Worm (Caenorhabditis elegans) whole organism, young adult: ENCODE measurements around the gene C01G5.9.
A peak's percentile ranks its signal among the peaks of the same experiment; 100 is the strongest.

ENCODE experiments used
- B0336.3 ChIP-seq: fragments of 200-800 bp; sonication (Bioruptor generic); IDR thresholded peaks from 2 replicates; pipeline ENCODE4 v1.3.6; 2022; ENCODE audit warnings: missing genetic modification characterization, missing compliant biosample characterization
- C17E4.6 ChIP-seq: fragments of 200-800 bp; sonication (Bioruptor generic); IDR thresholded peaks from 2 replicates; pipeline ENCODE4 v1.3.6; 2022; ENCODE audit warnings: missing genetic modification reagents, missing genetic modification characterization, missing compliant biosample characterization
- F39B2.1 ChIP-seq: fragments of 200-800 bp; sonication (Bioruptor generic); IDR thresholded peaks from 2 replicates; pipeline ENCODE4 v1.3.6; 2022; ENCODE audit warnings: missing genetic modification reagents, missing genetic modification characterization, missing compliant biosample characterization
- F49E8.2 ChIP-seq: sonication (generic microtip); optimal IDR thresholded peaks from 3 replicates; lab custom pipeline; 2017; ENCODE audit warnings: missing genetic modification characterization, mild to moderate bottlenecking, missing compliant biosample characterization, antibody characterized with exemption, moderate library complexity; ENCODE audit not compliant: insufficient read depth
- F57A8.1 ChIP-seq: fragments of 200-800 bp; sonication (Bioruptor generic); optimal IDR thresholded peaks from 2 replicates; lab custom pipeline; 2018; ENCODE audit warnings: mild to moderate bottlenecking, missing genetic modification characterization, moderate library complexity, missing compliant biosample characterization
- K11D2.4 ChIP-seq: fragments of 200-800 bp; sonication (Bioruptor generic); IDR thresholded peaks from 2 replicates; pipeline ENCODE4 v1.3.6; 2022; ENCODE audit warnings: missing genetic modification reagents, missing genetic modification characterization, missing compliant biosample characterization
- Y95B8A.8 ChIP-seq: fragments of 200-800 bp; sonication (Bioruptor generic); IDR thresholded peaks from 2 replicates; pipeline ENCODE4 v1.3.6; 2022; ENCODE audit warnings: missing genetic modification reagents, missing genetic modification characterization, missing compliant biosample characterization
- ama-1 ChIP-seq, 3 experiments: fragments of 150-350 bp in 1 of 3; sonication (generic microtip) in 2 of 3; optimal IDR thresholded peaks; 2 replicates each; lab custom pipeline; 2014 to 2018; ENCODE audit warnings: missing biosample characterization in 2 of 3, missing genetic modification characterization in 2 of 3, missing genetic modification reagents in 2 of 3
- atf-7 ChIP-seq: sonication (generic microtip); optimal IDR thresholded peaks from 2 replicates; lab custom pipeline; 2017; ENCODE audit warnings: mild to moderate bottlenecking, missing genetic modification characterization, missing compliant biosample characterization
- attf-5 ChIP-seq: fragments of 200-800 bp; sonication (Bioruptor generic); optimal IDR thresholded peaks from 2 replicates; lab custom pipeline; 2018; ENCODE audit warnings: mild to moderate bottlenecking, missing genetic modification characterization, missing compliant biosample characterization
- cebp-1 ChIP-seq, 2 experiments: fragments of 200-800 bp in 1 of 2; sonication (Bioruptor generic) in 1 of 2; sonication (generic microtip) in 1 of 2; IDR thresholded peaks in 1 of 2; optimal IDR thresholded peaks in 1 of 2; 2 replicates each; pipeline versions ENCODE4 v1.3.6 to Lab custom; 2017 to 2022; ENCODE audit warnings: missing compliant biosample characterization in 2 of 2, missing genetic modification characterization in 2 of 2, mild to moderate bottlenecking in 1 of 2, missing genetic modification reagents in 1 of 2, moderate library complexity in 1 of 2
- cebp-2 ChIP-seq: fragments of 200-800 bp; sonication (Bioruptor generic); IDR thresholded peaks from 2 replicates; pipeline ENCODE4 v1.3.6; 2022; ENCODE audit warnings: missing genetic modification characterization, missing compliant biosample characterization
- ceh-91 ChIP-seq: fragments of 200-800 bp; sonication (Bioruptor generic); IDR thresholded peaks from 2 replicates; pipeline ENCODE4 v1.3.6; 2022; ENCODE audit warnings: missing genetic modification reagents, missing genetic modification characterization, missing compliant biosample characterization
- chd-7 ChIP-seq: sonication (generic microtip); optimal IDR thresholded peaks from 2 replicates; lab custom pipeline; 2016; ENCODE audit warnings: mild to moderate bottlenecking, missing genetic modification characterization, moderate library complexity, missing compliant biosample characterization
- efl-1 ChIP-seq: fragments of 150-350 bp; optimal IDR thresholded peaks from 2 replicates; lab custom pipeline; 2014; ENCODE audit warnings: missing biosample characterization, missing genetic modification reagents, missing genetic modification characterization
- egl-44 ChIP-seq: fragments of 200-800 bp; sonication (Bioruptor generic); IDR thresholded peaks from 2 replicates; pipeline ENCODE4 v1.3.6; 2022; ENCODE audit warnings: missing genetic modification reagents, missing genetic modification characterization, missing compliant biosample characterization
- egrh-3 ChIP-seq: fragments of 200-800 bp; sonication (Bioruptor generic); IDR thresholded peaks from 2 replicates; pipeline ENCODE4 v1.3.6; 2022; ENCODE audit warnings: missing genetic modification reagents, missing genetic modification characterization, missing compliant biosample characterization
- ekl-4 ChIP-seq: fragments of 200-800 bp; sonication (Bioruptor generic); IDR thresholded peaks from 2 replicates; pipeline ENCODE4 v1.3.6; 2022; ENCODE audit warnings: missing genetic modification reagents, missing genetic modification characterization, missing compliant biosample characterization
- lin-35 ChIP-seq, 3 experiments: fragments of 150-350 bp in 2 of 3; sonication (generic microtip) in 1 of 3; optimal IDR thresholded peaks; 2 replicates each; lab custom pipeline; 2014 to 2018; ENCODE audit warnings: missing biosample characterization in 3 of 3, missing genetic modification characterization in 3 of 3, missing genetic modification reagents in 3 of 3
- lin-54 ChIP-seq: fragments of 200-800 bp; sonication (Bioruptor generic); optimal IDR thresholded peaks from 2 replicates; lab custom pipeline; 2018; ENCODE audit warnings: mild to moderate bottlenecking, missing genetic modification characterization, missing compliant biosample characterization
- madf-10 ChIP-seq: sonication (generic microtip); optimal IDR thresholded peaks from 2 replicates; lab custom pipeline; 2016; ENCODE audit warnings: mild to moderate bottlenecking, missing genetic modification characterization, missing compliant biosample characterization
- madf-3 ChIP-seq: fragments of 200-800 bp; sonication (Bioruptor generic); IDR thresholded peaks from 2 replicates; pipeline ENCODE4 v1.3.6; 2022; ENCODE audit warnings: missing genetic modification reagents, missing genetic modification characterization, missing compliant biosample characterization
- madf-6 ChIP-seq: fragments of 200-800 bp; sonication (Bioruptor generic); IDR thresholded peaks from 2 replicates; pipeline ENCODE4 v1.3.6; 2022; ENCODE audit warnings: missing genetic modification reagents, missing genetic modification characterization, missing compliant biosample characterization
- mel-28 ChIP-seq: sonication (generic microtip); optimal IDR thresholded peaks from 2 replicates; lab custom pipeline; 2016; ENCODE audit warnings: borderline replicate concordance, mild to moderate bottlenecking, missing genetic modification characterization, missing compliant biosample characterization
- nfya-1 ChIP-seq: sonication (generic microtip); optimal IDR thresholded peaks from 2 replicates; lab custom pipeline; 2017; ENCODE audit warnings: antibody characterized with exemption, missing compliant biosample characterization, missing genetic modification characterization, borderline replicate concordance; ENCODE audit not compliant: insufficient read depth
- nhr-80 ChIP-seq: sonication (generic microtip); optimal IDR thresholded peaks from 2 replicates; lab custom pipeline; 2016; ENCODE audit warnings: missing genetic modification characterization, missing compliant biosample characterization
- pha-4 ChIP-seq: fragments of 150-350 bp; sonication (generic microtip); optimal IDR thresholded peaks from 2 replicates; lab custom pipeline; 2014; ENCODE audit warnings: missing biosample characterization, missing genetic modification reagents, missing genetic modification characterization
- rec-8 ChIP-seq, 2 experiments: sonication (generic microtip); optimal IDR thresholded peaks; 2 replicates each; lab custom pipeline; 2016; ENCODE audit warnings: mild to moderate bottlenecking in 2 of 2, missing genetic modification characterization in 2 of 2, missing genetic modification reagents in 2 of 2, missing genotype in 2 of 2, missing biosample characterization in 1 of 2, missing compliant biosample characterization in 1 of 2, moderate library complexity in 1 of 2
- repo-1 ChIP-seq: sonication (generic microtip); optimal IDR thresholded peaks from 2 replicates; lab custom pipeline; 2017; ENCODE audit warnings: mild to moderate bottlenecking, missing genetic modification characterization, missing compliant biosample characterization
- sea-2 ChIP-seq: fragments of 200-800 bp; sonication (Bioruptor generic); IDR thresholded peaks from 2 replicates; pipeline ENCODE4 v1.3.6; 2022; ENCODE audit warnings: missing genetic modification characterization, missing compliant biosample characterization
- snpc-4 ChIP-seq, 5 experiments: fragments of 150-350 bp in 1 of 5; sonication (generic microtip) in 4 of 5; optimal IDR thresholded peaks; 2 replicates each; lab custom pipeline; 2014 to 2018; ENCODE audit warnings: missing genetic modification characterization in 5 of 5, missing biosample characterization in 3 of 5, antibody characterized with exemption in 2 of 5, mild to moderate bottlenecking in 2 of 5, missing compliant biosample characterization in 2 of 5, missing genotype in 2 of 5, moderate library complexity in 2 of 5, missing genetic modification reagents in 1 of 5
- sptf-2 ChIP-seq: fragments of 200-800 bp; sonication (Bioruptor generic); optimal IDR thresholded peaks from 2 replicates; lab custom pipeline; 2018; ENCODE audit warnings: mild to moderate bottlenecking, missing genetic modification characterization, missing compliant biosample characterization
- tbp1 ChIP-seq: fragments of 200-800 bp; sonication (Bioruptor generic); optimal IDR thresholded peaks from 2 replicates; lab custom pipeline; 2018; ENCODE audit warnings: mild to moderate bottlenecking, missing genetic modification characterization, missing compliant biosample characterization
- zim-3 ChIP-seq: sonication (generic microtip); optimal IDR thresholded peaks from 2 replicates; lab custom pipeline; 2017; ENCODE audit warnings: mild to moderate bottlenecking, missing genetic modification characterization, moderate library complexity, missing compliant biosample characterization
- ztf-3 ChIP-seq: fragments of 200-800 bp; sonication (Bioruptor generic); optimal IDR thresholded peaks from 2 replicates; lab custom pipeline; 2018; ENCODE audit warnings: mild to moderate bottlenecking, missing genetic modification characterization, missing compliant biosample characterization

C01G5.9 gene

DNA sequence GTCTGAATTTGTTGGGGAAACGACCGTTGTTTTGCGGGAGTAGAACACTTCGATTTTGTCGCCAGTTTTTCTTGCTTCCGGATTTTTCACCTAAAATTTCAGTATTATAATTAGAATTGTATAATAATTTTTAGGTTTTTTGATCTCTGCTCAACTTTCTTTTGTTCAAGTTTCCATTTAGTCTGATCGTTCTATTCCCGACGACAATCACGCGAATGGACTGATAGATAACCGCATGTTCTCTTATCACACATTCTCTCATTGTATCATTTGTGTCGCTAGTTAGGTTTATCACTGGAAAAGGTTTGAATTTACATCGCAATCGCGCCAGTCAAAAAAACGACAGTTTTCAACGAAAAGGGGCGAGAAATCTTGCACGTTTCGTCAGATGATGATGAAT lies 35.2 kb downstream of the C01G5.9 start:
- peak; percentile 1 for TF ChIP-seq attf-5 (GFP tag; lab: Kevin White, UChicago)
- TF ChIP-seq Y95B8A.8 (GFP tag; lab: Robert Waterston, UW) = 0 out of 2 replicates have a peak, but pooled peaks have one; percentile 46
- TF ChIP-seq cebp-2 (GFP tag; lab: Robert Waterston, UW) = no peak
- TF ChIP-seq rec-8 (tag; optimal IDR thresholded peaks at IDR 0.05; lab: Kevin White, UChicago) = no peak
- TF ChIP-seq nhr-80 (tag; lab: Kevin White, UChicago) = peak; percentile 96
- TF ChIP-seq egrh-3 = no peak
- TF ChIP-seq B0336.3 (GFP tag; lab: Robert Waterston, UW) = peak; percentile 61; the same call in 1 of the 2 replicates
- no peak for TF ChIP-seq cebp-1 (GFP tag; IDR thresholded peaks at IDR 0.05; lab: Robert Waterston, UW)
- peak; percentile 31 for TF ChIP-seq cebp-1 (tag; optimal IDR thresholded peaks at IDR 0.05; lab: Kevin White, UChicago)
- TF ChIP-seq ceh-91 (GFP tag; lab: Robert Waterston, UW) = no peak
- no peak for TF ChIP-seq chd-7
- TF ChIP-seq ekl-4 (GFP tag; lab: Robert Waterston, UW) = 0 out of 2 replicates have a peak, but pooled peaks have one; percentile 29
- no peak for TF ChIP-seq ztf-3 (GFP tag; lab: Kevin White, UChicago)
- peak; percentile 28 for TF ChIP-seq atf-7
- TF ChIP-seq madf-10 = peak; percentile 44
- peak; percentile 12 for TF ChIP-seq pha-4
- TF ChIP-seq mel-28 (tag; lab: Kevin White, UChicago) = no peak
- TF ChIP-seq madf-6 (GFP tag; lab: Robert Waterston, UW) = no peak
- TF ChIP-seq tbp1 (GFP tag; lab: Kevin White, UChicago) = peak; percentile 25
- TF ChIP-seq K11D2.4 (GFP tag; lab: Robert Waterston, UW) = no peak
- no peak for TF ChIP-seq ama-1 (optimal IDR thresholded peaks at IDR 0.05; lab: Kevin White, UChicago)
- TF ChIP-seq ama-1 (GFP tag; optimal IDR thresholded peaks at IDR 0.05; lab: Kevin White, UChicago) = no peak

- TF ChIP-seq attf-5 (GFP tag; lab: Kevin White, UChicago) = peak; percentile 7
- TF ChIP-seq sea-2 (GFP tag; lab: Robert Waterston, UW) = no peak
- no peak for TF ChIP-seq sptf-2
- TF ChIP-seq egl-44 (GFP tag; lab: Robert Waterston, UW) = no peak
- TF ChIP-seq nfya-1 (tag; lab: Kevin White, UChicago) = no peak
- TF ChIP-seq repo-1 (tag; lab: Kevin White, UChicago) = no peak
- peak; percentile 12 for TF ChIP-seq efl-1 (GFP tag; lab: Kevin White, UChicago)
- peak; percentile 77 for TF ChIP-seq cebp-1 (GFP tag; IDR thresholded peaks at IDR 0.05; lab: Robert Waterston, UW)
- peak; percentile 92 for TF ChIP-seq cebp-1 (tag; optimal IDR thresholded peaks at IDR 0.05; lab: Kevin White, UChicago)
- TF ChIP-seq F57A8.1 = no peak
- TF ChIP-seq lin-35 (GFP tag; optimal IDR thresholded peaks at IDR 0.05; lab: Kevin White, UChicago) = peak in 1 of 3 experiments; percentile 67
- TF ChIP-seq lin-54 (GFP tag; lab: Kevin White, UChicago) = peak; percentile 31
- no peak for TF ChIP-seq zim-3 (tag; lab: Kevin White, UChicago)
- TF ChIP-seq F49E8.2 (tag; lab: Kevin White, UChicago) = no peak
- no peak for TF ChIP-seq snpc-4 (GFP tag; optimal IDR thresholded peaks at IDR 0.05; lab: Kevin White, UChicago)
- TF ChIP-seq snpc-4 (tag; optimal IDR thresholded peaks at IDR 0.05; lab: Kevin White, UChicago) = peak in 1 of 4 experiments; percentile 21
- TF ChIP-seq tbp1 (GFP tag; lab: Kevin White, UChicago) = peak; percentile 1
- TF ChIP-seq madf-3 (GFP tag; lab: Robert Waterston, UW) = no peak
- no peak for TF ChIP-seq F39B2.1 (GFP tag; lab: Robert Waterston, UW)
- no peak for TF ChIP-seq C17E4.6 (GFP tag; lab: Robert Waterston, UW)
Measured at ce11 chrIV:6555388-6556330, 36.0 kb downstream of the C01G5.9 start, which contains the start of gene paqr-1. Gene paqr-1 (minus strand): TSS chrIV:6555438.
